Fruit fly (Drosophila melanogaster) whole organism, prepupa: ENCODE measurements around the gene CG9021.

Experiments used
- CG10631 ChIP-seq: fragments of 200-800 bp; sonication (Bioruptor generic); optimal IDR thresholded peaks from 2 replicates; lab custom pipeline; 2016; ENCODE audit warnings: missing biosample characterization, missing genetic modification characterization
- CG10669 ChIP-seq: fragments of 200-800 bp; sonication (Bioruptor generic); optimal IDR thresholded peaks from 3 replicates; lab custom pipeline; 2018; ENCODE audit warnings: missing biosample characterization, mild to moderate bottlenecking, missing genetic modification characterization, moderate library complexity
- CG11294 ChIP-seq: fragments of 200-800 bp; sonication (Bioruptor generic); IDR thresholded peaks from 2 replicates; pipeline ENCODE4 v1.3.6; 2022; ENCODE audit warnings: missing biosample characterization, missing genetic modification characterization
- CG15336 ChIP-seq: fragments of 200-800 bp; sonication (Bioruptor generic); IDR thresholded peaks from 2 replicates; pipeline ENCODE4 v1.3.6; 2022; ENCODE audit warnings: missing biosample characterization, missing genetic modification characterization
- CG1621 ChIP-seq: fragments of 200-800 bp; sonication (Bioruptor generic); optimal IDR thresholded peaks from 3 replicates; lab custom pipeline; 2018; ENCODE audit warnings: missing biosample characterization, mild to moderate bottlenecking, missing genetic modification characterization
- CG31627 ChIP-seq: fragments of 200-800 bp; sonication (Bioruptor generic); optimal IDR thresholded peaks from 3 replicates; lab custom pipeline; 2016; ENCODE audit warnings: missing biosample characterization, missing genetic modification characterization
- CG32006 ChIP-seq: fragments of 200-800 bp; sonication (Bioruptor generic); optimal IDR thresholded peaks from 3 replicates; lab custom pipeline; 2017; ENCODE audit warnings: missing biosample characterization, mild to moderate bottlenecking, missing genetic modification characterization
- CG34406 ChIP-seq: fragments of 200-800 bp; sonication (Bioruptor generic); optimal IDR thresholded peaks from 3 replicates; lab custom pipeline; 2016; ENCODE audit warnings: missing biosample characterization, missing genetic modification characterization
- CG3919 ChIP-seq: fragments of 200-800 bp; sonication (Bioruptor generic); optimal IDR thresholded peaks from 3 replicates; lab custom pipeline; 2016; ENCODE audit warnings: missing biosample characterization, missing genetic modification characterization
- CG4318 ChIP-seq: fragments of 200-800 bp; sonication (Bioruptor generic); optimal IDR thresholded peaks from 3 replicates; lab custom pipeline; 2017; ENCODE audit warnings: missing biosample characterization, mild to moderate bottlenecking, missing genetic modification characterization
- CG6163 ChIP-seq: fragments of 200-800 bp; sonication (Bioruptor generic); IDR thresholded peaks from 3 replicates; pipeline ENCODE4 v1.3.6; 2022; ENCODE audit warnings: missing biosample characterization, missing genetic modification characterization
- CG6276 ChIP-seq: fragments of 200-800 bp; sonication (Bioruptor generic); optimal IDR thresholded peaks from 2 replicates; lab custom pipeline; 2017; ENCODE audit warnings: missing biosample characterization, mild to moderate bottlenecking, missing genetic modification characterization
- CG6792 ChIP-seq: fragments of 200-800 bp; sonication (Bioruptor generic); optimal IDR thresholded peaks from 3 replicates; lab custom pipeline; 2016; ENCODE audit warnings: missing biosample characterization, missing genetic modification characterization
- CG6808 ChIP-seq: fragments of 200-800 bp; sonication (Bioruptor generic); optimal IDR thresholded peaks from 3 replicates; lab custom pipeline; 2017; ENCODE audit warnings: missing biosample characterization, missing genetic modification characterization, mild to moderate bottlenecking, moderate library complexity, missing genetic modification reagents
- CG7368 ChIP-seq: fragments of 200-800 bp; sonication (Bioruptor generic); optimal IDR thresholded peaks from 3 replicates; lab custom pipeline; 2016; ENCODE audit warnings: missing biosample characterization, missing genetic modification characterization
- CG8119 ChIP-seq: fragments of 200-800 bp; sonication (Bioruptor generic); IDR thresholded peaks from 3 replicates; pipeline ENCODE4 v1.3.6; 2022; ENCODE audit warnings: missing biosample characterization, missing genetic modification characterization
- CG8319 ChIP-seq: fragments of 200-800 bp; sonication (Bioruptor generic); optimal IDR thresholded peaks from 3 replicates; lab custom pipeline; 2016; ENCODE audit warnings: missing biosample characterization, missing genetic modification characterization
- CG9139 ChIP-seq: fragments of 200-800 bp; sonication (Bioruptor generic); optimal IDR thresholded peaks from 3 replicates; lab custom pipeline; 2017; ENCODE audit warnings: missing biosample characterization, mild to moderate bottlenecking, missing genetic modification characterization
- Eip78C ChIP-seq: fragments of 200-800 bp; sonication (Bioruptor generic); peaks from one replicate; lab custom pipeline; 2016; ENCODE audit warnings: missing biosample characterization, missing genetic modification characterization
- Ets21C ChIP-seq: fragments of 200-800 bp; sonication (Bioruptor generic); optimal IDR thresholded peaks from 3 replicates; lab custom pipeline; 2016; ENCODE audit warnings: missing biosample characterization, missing genetic modification characterization
- Ets96B ChIP-seq: fragments of 200-800 bp; optimal IDR thresholded peaks from 2 replicates; lab custom pipeline; 2019; ENCODE audit warnings: missing biosample characterization, mild to moderate bottlenecking, missing genetic modification characterization, moderate library complexity
- Gug ChIP-seq: fragments of 200-800 bp; sonication (Bioruptor generic); IDR thresholded peaks from 2 replicates; pipeline ENCODE4 v1.3.6; 2022; ENCODE audit warnings: missing biosample characterization, missing genetic modification characterization
- Hr39 ChIP-seq: fragments of 200-800 bp; sonication (Bioruptor generic); optimal IDR thresholded peaks from 2 replicates; lab custom pipeline; 2016; ENCODE audit warnings: missing biosample characterization, missing genetic modification characterization
- Hr4 ChIP-seq: fragments of 200-800 bp; sonication (Bioruptor generic); optimal IDR thresholded peaks from 3 replicates; lab custom pipeline; 2016; ENCODE audit warnings: missing biosample characterization, missing genetic modification characterization
- Lpt ChIP-seq: fragments of 200-800 bp; sonication (Bioruptor generic); optimal IDR thresholded peaks from 3 replicates; lab custom pipeline; 2016; ENCODE audit warnings: missing biosample characterization, missing genetic modification characterization
- Met ChIP-seq: fragments of 200-800 bp; sonication (Bioruptor generic); optimal IDR thresholded peaks from 3 replicates; lab custom pipeline; 2016; ENCODE audit warnings: missing biosample characterization, missing genetic modification characterization
- OdsH ChIP-seq: fragments of 200-800 bp; sonication (Bioruptor generic); optimal IDR thresholded peaks from 3 replicates; lab custom pipeline; 2016; ENCODE audit warnings: missing biosample characterization, missing genetic modification characterization
- Sox14 ChIP-seq: fragments of 200-800 bp; sonication (Bioruptor generic); optimal IDR thresholded peaks from 3 replicates; lab custom pipeline; 2016; ENCODE audit warnings: missing biosample characterization, missing genetic modification characterization
- Sox15 ChIP-seq: fragments of 200-800 bp; sonication (Bioruptor generic); optimal IDR thresholded peaks from 3 replicates; lab custom pipeline; 2016; ENCODE audit warnings: missing biosample characterization, missing genetic modification characterization
- achi ChIP-seq: fragments of 200-800 bp; sonication (Bioruptor generic); optimal IDR thresholded peaks from 3 replicates; lab custom pipeline; 2016; ENCODE audit warnings: missing biosample characterization, missing genetic modification characterization
- acj6 ChIP-seq: fragments of 200-800 bp; sonication (Bioruptor generic); optimal IDR thresholded peaks from 3 replicates; lab custom pipeline; 2016; ENCODE audit warnings: missing biosample characterization, missing genetic modification characterization
- cyc ChIP-seq: fragments of 200-800 bp; sonication (Bioruptor generic); optimal IDR thresholded peaks from 3 replicates; lab custom pipeline; 2016; ENCODE audit warnings: missing biosample characterization, missing genetic modification characterization
- dsx ChIP-seq: fragments of 200-800 bp; optimal IDR thresholded peaks from 3 replicates; lab custom pipeline; 2019; ENCODE audit warnings: missing biosample characterization, mild to moderate bottlenecking, missing genetic modification characterization, moderate library complexity; ENCODE audit not compliant: poor library complexity, severe bottlenecking
- esn ChIP-seq: fragments of 200-800 bp; sonication (Bioruptor generic); optimal IDR thresholded peaks from 2 replicates; lab custom pipeline; 2016; ENCODE audit warnings: missing biosample characterization, mild to moderate bottlenecking, missing genetic modification characterization, moderate library complexity
- fkh ChIP-seq: fragments of 200-800 bp; sonication (Bioruptor generic); optimal IDR thresholded peaks from 3 replicates; lab custom pipeline; 2017; ENCODE audit warnings: missing biosample characterization, mild to moderate bottlenecking, missing genetic modification characterization, moderate library complexity
- pdm3 ChIP-seq: fragments of 200-800 bp; sonication (Bioruptor generic); optimal IDR thresholded peaks from 3 replicates; lab custom pipeline; 2016; ENCODE audit warnings: missing biosample characterization, missing genetic modification characterization
- ss ChIP-seq, 2 experiments: fragments of 200-800 bp; sonication (Bioruptor generic); optimal IDR thresholded peaks; 2 replicates in 1 of 2; 3 replicates in 1 of 2; lab custom pipeline; 2017 to 2018; ENCODE audit warnings: mild to moderate bottlenecking in 2 of 2, missing biosample characterization in 2 of 2, missing genetic modification characterization in 2 of 2, moderate library complexity in 1 of 2
- svp ChIP-seq: fragments of 200-800 bp; sonication (Bioruptor generic); peaks from one replicate; lab custom pipeline; 2016; ENCODE audit warnings: missing biosample characterization, missing genetic modification characterization
- topi ChIP-seq: fragments of 200-800 bp; sonication (Bioruptor generic); optimal IDR thresholded peaks from 3 replicates; lab custom pipeline; 2016; ENCODE audit warnings: missing biosample characterization, missing genetic modification characterization

CG9021 gene

dm6 chr2L:5884674-5885073 lies 19.8 kb downstream of the CG9021 start, which contains the start of the genes Sfp26Ac and CG43185:
Sfp26Ac (minus strand) TSS chr2L:5884774.
CG43185 (plus strand) TSS chr2L:5884888.
- TF ChIP-seq cyc (GFP tag; lab: Kevin White, UChicago) (no peak), ss (GFP tag; optimal IDR thresholded peaks at IDR 0.05; lab: Kevin White, UChicago) (no peak), CG9139 (GFP tag; lab: Kevin White, UChicago) (no peak), Gug (no peak)
- TF ChIP-seq, all 60 proteins: peak for 0

- TF ChIP-seq Sox15 (GFP tag; lab: Kevin White, UChicago) (no peak), CG6276 (no peak), pdm3 (GFP tag; lab: Kevin White, UChicago) (no peak), CG10669 (GFP tag; lab: Kevin White, UChicago) (no peak), topi (GFP tag; lab: Kevin White, UChicago) (no peak), CG6808 (GFP tag; lab: Kevin White, UChicago) (no peak), CG10631 (no peak), cyc (GFP tag; lab: Kevin White, UChicago) (no peak), Met (no peak), CG1621 (tag; lab: Kevin White, UChicago) (no peak), CG34406 (GFP tag; lab: Kevin White, UChicago) (no peak), acj6 (GFP tag; lab: Kevin White, UChicago) (no peak), Eip78C (GFP tag; lab: Kevin White, UChicago) (no peak), ss (GFP tag; optimal IDR thresholded peaks at IDR 0.05; lab: Kevin White, UChicago) (no peak)
- TF ChIP-seq, all 60 proteins: peak for 0
Measured at dm6 chr2L:5883441-5883840, 21.0 kb downstream of the CG9021 start, which contains the start of gene CG44574. CG44574 (plus strand) TSS chr2L:5883741.

DNA sequence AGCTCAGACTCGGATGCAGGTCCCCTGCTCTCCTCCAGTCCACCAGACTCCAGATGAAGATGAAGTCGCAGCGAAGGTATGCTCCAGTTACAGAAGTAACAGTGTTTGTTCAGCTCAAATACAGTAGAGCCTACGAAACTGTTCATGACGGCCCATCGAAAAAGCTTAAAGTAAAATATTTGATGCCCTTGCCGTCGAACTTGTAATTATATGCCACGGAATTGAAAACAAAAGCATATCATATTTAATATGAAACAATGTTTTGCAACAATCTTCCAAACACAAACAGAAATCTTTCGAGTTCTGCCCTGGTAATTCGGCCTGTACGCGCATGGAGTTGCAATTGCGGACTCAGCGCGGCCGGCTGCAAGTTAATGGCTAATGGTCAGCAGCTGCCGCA lies 23.3 kb downstream of the CG9021 start:
- TF ChIP-seq CG8119 (peak; percentile 65), CG6163 (peak; percentile 66; the same call in 2 of the 3 replicates), CG11294 (GFP tag; lab: Robert Waterston, UW) (no peak), CG32006 (GFP tag; lab: Kevin White, UChicago) (peak; percentile 67), svp (GFP tag; lab: Kevin White, UChicago) (peak; percentile 20), CG7368 (GFP tag; lab: Kevin White, UChicago) (no peak), CG10631 (peak; percentile 46), CG6276 (peak; percentile 25), CG8319 (GFP tag; lab: Kevin White, UChicago) (no peak), Lpt (GFP tag; lab: Kevin White, UChicago) (peak; percentile 27), Gug (no peak), CG4318 (GFP tag; lab: Kevin White, UChicago) (peak; percentile 19), CG15336 (GFP tag; lab: Robert Waterston, UW) (no peak; the same call in 1 of the 2 replicates), achi (GFP tag; lab: Kevin White, UChicago) (peak; percentile 39), Ets21C (no peak), Hr39 (GFP tag; lab: Kevin White, UChicago) (no peak), OdsH (GFP tag; lab: Kevin White, UChicago) (peak; percentile 37), Ets96B (tag; lab: Kevin White, UChicago) (peak; percentile 12), CG31627 (GFP tag; lab: Kevin White, UChicago) (peak; percentile 9), Hr4 (GFP tag; lab: Kevin White, UChicago) (peak; percentile 58), fkh (GFP tag; lab: Kevin White, UChicago) (peak; percentile 38), acj6 (GFP tag; lab: Kevin White, UChicago) (no peak), dsx (peak; percentile 4), Met (peak; percentile 18), Sox14 (GFP tag; lab: Kevin White, UChicago) (peak; percentile 7), CG3919 (GFP tag; lab: Kevin White, UChicago) (peak; percentile 37), pdm3 (GFP tag; lab: Kevin White, UChicago) (peak; percentile 21), topi (GFP tag; lab: Kevin White, UChicago) (no peak), Eip78C (GFP tag; lab: Kevin White, UChicago) (peak; percentile 74), esn (GFP tag; lab: Kevin White, UChicago) (no peak), CG6792 (GFP tag; lab: Kevin White, UChicago) (no peak)
